Fruit fly (Drosophila melanogaster): Measurements from ENCODE around the gene CG6497.

Gene CG6497

dm6 chr3L:17216263-17216662 is 37.5 kb downstream of the CG6497 start (continued):
- TF ChIP-seq Gug (GFP tag; IDR thresholded peaks at IDR 0.05), result no peak
- peak; percentile 6 for TF ChIP-seq svp (GFP tag)
- TF ChIP-seq CG34406 (GFP tag; optimal IDR thresholded peaks at IDR 0.05), result no peak
- 0 out of 2 replicates have a peak, but pooled peaks have one; percentile 17 for TF ChIP-seq CG15336 (GFP tag; IDR thresholded peaks at IDR 0.05)
- TF ChIP-seq Hr39 (GFP tag; optimal IDR thresholded peaks at IDR 0.05), result peak; percentile 15
- no peak for TF ChIP-seq fkh (GFP tag; optimal IDR thresholded peaks at IDR 0.05)

- no peak for TF ChIP-seq CG6854 (GFP tag; optimal IDR thresholded peaks at IDR 0.05)
- TF ChIP-seq Eip75B (GFP tag; optimal IDR thresholded peaks at IDR 0.05), result no peak
- TF ChIP-seq CG10631 (GFP tag; optimal IDR thresholded peaks at IDR 0.05), result no peak
- no peak for TF ChIP-seq CG4318 (GFP tag; optimal IDR thresholded peaks at IDR 0.05)
- TF ChIP-seq CG15336 (GFP tag; IDR thresholded peaks at IDR 0.05), result 0 out of 2 replicates have a peak, but pooled peaks have one; percentile 17
- TF ChIP-seq ss (GFP tag; optimal IDR thresholded peaks at IDR 0.05), result no peak
These were observed 42.2 kb downstream of the CG6497 start for dm6 chr3L:17211568-17211967.

- no peak for TF ChIP-seq topi (GFP tag; optimal IDR thresholded peaks at IDR 0.05)
- peak; percentile 5 for TF ChIP-seq CG32006 (GFP tag; optimal IDR thresholded peaks at IDR 0.05)
- TF ChIP-seq Eip78C (GFP tag), result peak; percentile 56
- TF ChIP-seq svp (GFP tag), result peak; percentile 33
These were observed 44.3 kb downstream of the CG6497 start for dm6 chr3L:17209402-17209801.

DNA sequence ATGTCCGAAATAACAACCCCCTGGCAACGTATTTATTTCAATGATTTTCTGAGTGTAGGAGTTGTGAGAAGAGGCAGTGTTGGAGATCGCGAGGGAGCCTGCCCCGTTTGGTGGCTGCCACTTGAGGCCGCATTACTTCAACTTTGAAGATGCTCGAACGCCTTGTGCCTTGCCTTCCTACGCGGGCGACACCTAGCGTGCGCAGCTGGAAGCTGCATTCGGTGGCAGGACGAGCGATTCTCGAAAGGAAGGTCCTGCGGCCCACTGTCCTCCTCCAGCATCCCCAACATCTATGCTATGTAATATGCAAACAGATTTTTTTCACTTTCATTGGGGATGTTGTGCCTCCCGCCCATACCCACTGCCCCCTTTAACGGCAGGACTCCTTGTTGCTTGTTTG is 45.1 kb downstream of the CG6497 start:
- TF ChIP-seq achi (GFP tag; optimal IDR thresholded peaks at IDR 0.05) (no peak), pdm3 (GFP tag; optimal IDR thresholded peaks at IDR 0.05) (no peak), Ets21C (GFP tag; optimal IDR thresholded peaks at IDR 0.05) (no peak), cyc (GFP tag; optimal IDR thresholded peaks at IDR 0.05) (no peak), acj6 (GFP tag; optimal IDR thresholded peaks at IDR 0.05) (no peak)

All from whole organism, prepupa.